Worm (Caenorhabditis elegans) whole organism, midembryonic: Measurements from ENCODE around the gene C47E8.9.

ENCODE experiments used
- T22C8.4 ChIP-seq: fragments of 200-800 bp; sonication (Bioruptor generic); IDR thresholded peaks from 2 replicates; pipeline ENCODE4 v1.3.6; 2022; ENCODE audit warnings: missing genetic modification characterization, missing compliant biosample characterization
- flt-1 ChIP-seq: fragments of 200-800 bp; sonication (Bioruptor generic); IDR thresholded peaks from 2 replicates; pipeline ENCODE4 v1.3.6; 2022; ENCODE audit warnings: missing genetic modification characterization, missing compliant biosample characterization
- klf-2 ChIP-seq: fragments of 200-800 bp; sonication (Bioruptor generic); conservative IDR thresholded peaks from 2 replicates; pipeline ENCODE4 v1.3.6; 2022; ENCODE audit warnings: missing genetic modification reagents, missing genetic modification characterization, missing compliant biosample characterization
- med-1 ChIP-seq: sonication (generic microtip); optimal IDR thresholded peaks from 2 replicates; lab custom pipeline; 2017; ENCODE audit warnings: missing genetic modification characterization, mild to moderate bottlenecking, missing compliant biosample characterization, antibody characterized with exemption, missing genetic modification reagents; ENCODE audit not compliant: insufficient read depth
- ref-1 ChIP-seq: fragments of 200-800 bp; sonication (Bioruptor generic); conservative IDR thresholded peaks from 2 replicates; pipeline ENCODE4 v1.3.6; 2022; ENCODE audit warnings: missing genetic modification reagents, missing genetic modification characterization, missing compliant biosample characterization
- tab-1 ChIP-seq: fragments of 200-800 bp; sonication (Bioruptor generic); IDR thresholded peaks from 2 replicates; pipeline ENCODE4 v1.3.6; 2022; ENCODE audit warnings: missing genetic modification characterization, missing compliant biosample characterization
- ztf-23 ChIP-seq: fragments of 200-800 bp; sonication (Bioruptor generic); IDR thresholded peaks from 2 replicates; pipeline ENCODE4 v1.3.6; 2022; ENCODE audit warnings: missing genetic modification reagents, missing genetic modification characterization, missing compliant biosample characterization
- ztf-29 ChIP-seq: fragments of 200-800 bp; sonication (Bioruptor generic); IDR thresholded peaks from 2 replicates; pipeline ENCODE4 v1.3.6; 2022; ENCODE audit warnings: missing genetic modification reagents, missing genetic modification characterization, missing compliant biosample characterization

ce11 chrV:14615671-14616070 lies 47.4 kb upstream of the C47E8.9 start:
- TF ChIP-seq ztf-29 (no peak), T22C8.4 (GFP tag; lab: Robert Waterston, UW) (no peak), klf-2 (GFP tag; lab: Robert Waterston, UW) (no peak), tab-1 (no peak), flt-1 (GFP tag; lab: Robert Waterston, UW) (no peak), med-1 (GFP tag; lab: Kevin White, UChicago) (no peak), ztf-23 (GFP tag; lab: Robert Waterston, UW) (no peak), ref-1 (GFP tag; lab: Robert Waterston, UW) (no peak)
